Worm (Caenorhabditis elegans) whole organism, L4 larva: ENCODE results near the gene srh-234.

Source experiments
- F49E8.2 ChIP-seq: sonication (generic microtip); optimal IDR thresholded peaks from 2 replicates; lab custom pipeline; 2016; ENCODE audit warnings: missing compliant biosample characterization, mild to moderate bottlenecking, missing genetic modification characterization, borderline replicate concordance
- ces-1 ChIP-seq: fragments of 150-350 bp; sonication (generic microtip); optimal IDR thresholded peaks from 4 replicates; lab custom pipeline; 2014; ENCODE audit warnings: missing biosample characterization, missing genetic modification reagents, missing genetic modification characterization
- hlh-11 ChIP-seq: fragments of 200-800 bp; sonication (Bioruptor generic); optimal IDR thresholded peaks from 2 replicates; lab custom pipeline; 2018; ENCODE audit warnings: mild to moderate bottlenecking, missing genetic modification characterization, missing compliant biosample characterization
- nhr-77 ChIP-seq: fragments of 150-350 bp; optimal IDR thresholded peaks from 2 replicates; lab custom pipeline; 2014; ENCODE audit warnings: missing biosample characterization, missing genetic modification characterization
- snpc-1.2 ChIP-seq: fragments of 200-800 bp; sonication (Bioruptor generic); IDR thresholded peaks from 2 replicates; pipeline ENCODE4 v1.3.6; 2022; ENCODE audit warnings: missing genetic modification reagents, missing genetic modification characterization, missing compliant biosample characterization
- snpc-4 ChIP-seq: fragments of 150-350 bp; optimal IDR thresholded peaks from 2 replicates; lab custom pipeline; 2014; ENCODE audit warnings: missing biosample characterization, missing genetic modification characterization

DNA sequence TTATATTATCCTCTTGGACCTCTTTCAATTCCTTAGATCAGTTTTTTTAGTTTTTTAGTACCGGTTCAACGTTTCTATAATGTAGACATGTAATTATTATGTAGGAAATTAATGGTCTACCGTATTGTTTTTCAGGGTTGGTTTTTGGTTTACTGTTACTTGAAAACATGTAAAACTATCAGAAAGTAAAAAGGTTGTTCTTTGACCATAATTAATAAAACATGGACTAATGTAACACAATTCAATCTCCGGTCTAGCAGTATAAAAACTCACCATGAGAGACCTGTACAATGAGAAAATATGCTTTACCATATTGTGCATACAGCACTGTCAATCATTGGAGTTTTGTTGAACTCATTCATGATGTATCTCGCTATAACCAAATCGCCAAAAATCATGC, 16.2 kb downstream of the srh-234 start, which contains the start of gene srd-29:
- TF ChIP-seq F49E8.2 (tag; lab: Kevin White, UChicago) (no peak), ces-1 (GFP tag; lab: Kevin White, UChicago) (no peak), hlh-11 (tag; lab: Kevin White, UChicago) (no peak), snpc-4 (no peak), snpc-1.2 (no peak), nhr-77 (tag; lab: Kevin White, UChicago) (no peak)
